Worm (Caenorhabditis elegans): ENCODE measurements around the gene nlp-5.

Gene nlp-5

ce11 chrII:8238155-8238554, at the start of gene nlp-5:
Gene nlp-5, plus strand, starts transcription at chrII:8238455.
- TF ChIP-seq nhr-11 (tag; optimal IDR thresholded peaks at IDR 0.05) (no peak), sox-2 (GFP tag; IDR thresholded peaks at IDR 0.05) (no peak), nhr-232 (tag; optimal IDR thresholded peaks at IDR 0.05) (no peak), T23F11.4 (GFP tag; optimal IDR thresholded peaks at IDR 0.05) (no peak), elt-4 (tag; optimal IDR thresholded peaks at IDR 0.05) (no peak), F13H6.1 (tag; optimal IDR thresholded peaks at IDR 0.05) (no peak), fkh-10 (GFP tag; optimal IDR thresholded peaks at IDR 0.05) (no peak), unc-42 (tag; optimal IDR thresholded peaks at IDR 0.05) (no peak), ref-2 (tag; optimal IDR thresholded peaks at IDR 0.05) (no peak), lin-11 (tag; optimal IDR thresholded peaks at IDR 0.05) (no peak), ceh-9 (tag; optimal IDR thresholded peaks at IDR 0.05) (no peak), unc-86 (tag; optimal IDR thresholded peaks at IDR 0.05) (no peak), ahr-1 (tag; optimal IDR thresholded peaks at IDR 0.05) (no peak), npax-4 (tag; optimal IDR thresholded peaks at IDR 0.05) (no peak), pqm-1 (tag; optimal IDR thresholded peaks at IDR 0.05) (no peak), syd-9 (tag; optimal IDR thresholded peaks at IDR 0.05) (no peak), ceh-48 (tag; optimal IDR thresholded peaks at IDR 0.05) (no peak), ceh-31 (tag; optimal IDR thresholded peaks at IDR 0.05) (no peak), hlh-6 (tag; optimal IDR thresholded peaks at IDR 0.05) (no peak)

ce11 chrII:8190455-8190854, 47.8 kb upstream of the nlp-5 start, which contains the start of gene T05C12.8:
Gene T05C12.8, minus strand, starts transcription at chrII:8190555.
- no peak for TF ChIP-seq ceh-14 (tag; optimal IDR thresholded peaks at IDR 0.05)
- no peak for TF ChIP-seq nhr-11 (tag; optimal IDR thresholded peaks at IDR 0.05)
- no peak for TF ChIP-seq Y22D7AL.16 (tag; optimal IDR thresholded peaks at IDR 0.05)
- no peak for TF ChIP-seq ceh-48 (tag; optimal IDR thresholded peaks at IDR 0.05)
- TF ChIP-seq mec-3 (tag; optimal IDR thresholded peaks at IDR 0.05; ENCODE audit: borderline replicate concordance), result no peak
- TF ChIP-seq sdc-2 (tag; optimal IDR thresholded peaks at IDR 0.05), result no peak
- no peak for TF ChIP-seq madf-2 (tag; optimal IDR thresholded peaks at IDR 0.05)
- no peak for TF ChIP-seq ref-2 (tag; optimal IDR thresholded peaks at IDR 0.05)
- no peak for TF ChIP-seq tbx-2 (tag; optimal IDR thresholded peaks at IDR 0.05)
- TF ChIP-seq gmeb-2 (tag; optimal IDR thresholded peaks at IDR 0.05), result no peak
- no peak for TF ChIP-seq ceh-19 (GFP tag; optimal IDR thresholded peaks at IDR 0.05)
- TF ChIP-seq ceh-24 (tag; optimal IDR thresholded peaks at IDR 0.05), result no peak
- TF ChIP-seq elt-2 (tag; optimal IDR thresholded peaks at IDR 0.05), result no peak
- TF ChIP-seq hlh-30 (tag; optimal IDR thresholded peaks at IDR 0.05; ENCODE audit: insufficient read depth), result no peak
- TF ChIP-seq ceh-18 (tag; optimal IDR thresholded peaks at IDR 0.05), result no peak
- no peak for TF ChIP-seq pax-1 (tag; optimal IDR thresholded peaks at IDR 0.05)
- TF ChIP-seq pros-1 (tag; optimal IDR thresholded peaks at IDR 0.05), result no peak
- TF ChIP-seq che-1 (tag; optimal IDR thresholded peaks at IDR 0.05), result no peak

- TF ChIP-seq ztf-16 (tag; optimal IDR thresholded peaks at IDR 0.05) (no peak), ttx-3 (tag; optimal IDR thresholded peaks at IDR 0.05) (no peak), nhr-11 (tag; optimal IDR thresholded peaks at IDR 0.05) (no peak), C38D4.7 (GFP tag; optimal IDR thresholded peaks at IDR 0.05) (no peak), elt-2 (tag; optimal IDR thresholded peaks at IDR 0.05) (no peak), ahr-1 (tag; optimal IDR thresholded peaks at IDR 0.05) (no peak), ceh-45 (GFP tag; IDR thresholded peaks at IDR 0.05) (no peak), hlh-30 (tag; optimal IDR thresholded peaks at IDR 0.05; ENCODE audit: insufficient read depth) (no peak), fkh-6 (tag; optimal IDR thresholded peaks at IDR 0.05) (no peak), unc-42 (tag; optimal IDR thresholded peaks at IDR 0.05) (no peak), nfya-1 (tag; optimal IDR thresholded peaks at IDR 0.05) (no peak), unc-3 (GFP tag; conservative IDR thresholded peaks at IDR 0.05) (no peak), unc-3 (tag; optimal IDR thresholded peaks at IDR 0.05) (no peak), ceh-31 (tag; optimal IDR thresholded peaks at IDR 0.05) (no peak)
Observed at ce11 chrII:8193126-8193525, 45.1 kb upstream of the nlp-5 start, which contains the start of gene T05C12.9. Gene T05C12.9, minus strand, starts transcription at chrII:8193226.

Measured in whole organism, late embryonic.